Fruit fly (Drosophila melanogaster) whole organism, embryonic: ENCODE results near the gene CG11396.

Experiments used
- Adf1 ChIP-seq: fragments of 200-800 bp; sonication (Bioruptor generic); IDR thresholded peaks from 2 replicates; pipeline ENCODE4 v1.3.6; 2022; ENCODE audit warnings: missing biosample characterization, missing genetic modification characterization
- BEAF-32 ChIP-seq: fragments of 200-800 bp; sonication (Bioruptor generic); optimal IDR thresholded peaks from 3 replicates; lab custom pipeline; 2017; ENCODE audit warnings: missing biosample characterization, missing genetic modification characterization, mild to moderate bottlenecking, moderate library complexity, missing genetic modification reagents
- CG10267 ChIP-seq: fragments of 200-800 bp; sonication (Bioruptor generic); optimal IDR thresholded peaks from 2 replicates; lab custom pipeline; 2018; ENCODE audit warnings: missing biosample characterization, mild to moderate bottlenecking, missing genetic modification characterization, moderate library complexity
- CG10431 ChIP-seq: fragments of 200-800 bp; sonication (Bioruptor generic); optimal IDR thresholded peaks from 3 replicates; lab custom pipeline; 2018; ENCODE audit warnings: missing biosample characterization, mild to moderate bottlenecking, missing genetic modification characterization
- CG10959 ChIP-seq: fragments of 200-800 bp; sonication (Bioruptor generic); IDR thresholded peaks from 2 replicates; pipeline ENCODE4 v1.3.6; 2022; ENCODE audit warnings: missing biosample characterization, missing genetic modification characterization
- CG13424 ChIP-seq: fragments of 200-800 bp; sonication (Bioruptor generic); optimal IDR thresholded peaks from 2 replicates; lab custom pipeline; 2019; ENCODE audit warnings: missing biosample characterization, mild to moderate bottlenecking, missing genetic modification characterization, moderate library complexity
- CG13894 ChIP-seq: fragments of 200-800 bp; sonication (Bioruptor generic); optimal IDR thresholded peaks from 3 replicates; lab custom pipeline; 2018; ENCODE audit warnings: missing biosample characterization, mild to moderate bottlenecking, missing genetic modification characterization, moderate library complexity
- CG15514 ChIP-seq: fragments of 200-800 bp; sonication (Bioruptor generic); optimal IDR thresholded peaks from 3 replicates; lab custom pipeline; 2017; ENCODE audit warnings: missing biosample characterization, missing genetic modification characterization, mild to moderate bottlenecking, moderate library complexity, missing genetic modification reagents
- CG17802 ChIP-seq: fragments of 200-800 bp; sonication (Bioruptor generic); optimal IDR thresholded peaks from 2 replicates; lab custom pipeline; 2018; ENCODE audit warnings: missing biosample characterization, mild to moderate bottlenecking, missing genetic modification characterization, moderate library complexity
- CG32767 ChIP-seq: fragments of 200-800 bp; sonication (Bioruptor generic); IDR thresholded peaks from 2 replicates; pipeline ENCODE4 v1.3.6; 2022; ENCODE audit warnings: missing biosample characterization, missing genetic modification characterization
- CG3847 ChIP-seq: fragments of 200-800 bp; sonication (Bioruptor generic); IDR thresholded peaks from 2 replicates; pipeline ENCODE4 v1.3.6; 2022; ENCODE audit warnings: missing biosample characterization, missing genetic modification characterization
- CG6683 ChIP-seq: fragments of 200-800 bp; sonication (Bioruptor generic); optimal IDR thresholded peaks from 2 replicates; lab custom pipeline; 2017; ENCODE audit warnings: missing biosample characterization, mild to moderate bottlenecking, missing genetic modification characterization, missing genetic modification reagents
- CG8924 ChIP-seq: fragments of 200-800 bp; optimal IDR thresholded peaks from 3 replicates; lab custom pipeline; 2019; ENCODE audit warnings: missing biosample characterization, mild to moderate bottlenecking, missing genetic modification characterization, moderate library complexity
- CHES-1-like ChIP-seq: fragments of 200-800 bp; sonication (Bioruptor generic); optimal IDR thresholded peaks from 2 replicates; lab custom pipeline; 2016; ENCODE audit warnings: missing biosample characterization, missing genetic modification characterization
- CkIIα-i1 ChIP-seq: fragments of 200-800 bp; sonication (Bioruptor generic); IDR thresholded peaks from 2 replicates; pipeline ENCODE4 v1.3.6; 2022; ENCODE audit warnings: missing biosample characterization, missing genetic modification characterization
- CrebB ChIP-seq: fragments of 200-800 bp; sonication (Bioruptor generic); optimal IDR thresholded peaks from 3 replicates; lab custom pipeline; 2018; ENCODE audit warnings: missing biosample characterization, mild to moderate bottlenecking, missing genetic modification characterization
- Dll ChIP-seq: fragments of 200-800 bp; sonication (Bioruptor generic); IDR thresholded peaks from 4 replicates; pipeline ENCODE4 v1.3.6; 2022; ENCODE audit warnings: missing biosample characterization, missing genetic modification characterization; ENCODE audit not compliant: partially characterized antibody
- Elba2 ChIP-seq: fragments of 200-800 bp; sonication (Bioruptor generic); optimal IDR thresholded peaks from 3 replicates; lab custom pipeline; 2016; ENCODE audit warnings: missing biosample characterization, missing genetic modification characterization
- Ets97D ChIP-seq: fragments of 200-800 bp; sonication (Bioruptor generic); optimal IDR thresholded peaks from 3 replicates; lab custom pipeline; 2016; ENCODE audit warnings: missing biosample characterization, missing genetic modification characterization
- HmgD ChIP-seq: fragments of 200-800 bp; sonication (Bioruptor generic); optimal IDR thresholded peaks from 3 replicates; lab custom pipeline; 2016; ENCODE audit warnings: missing biosample characterization, missing genetic modification characterization
- Lpt ChIP-seq: fragments of >200 bp; optimal IDR thresholded peaks from 2 replicates; lab custom pipeline; 2018; ENCODE audit warnings: missing biosample characterization, missing genetic modification characterization
- MESR4 ChIP-seq: fragments of 200-800 bp; sonication (Bioruptor generic); optimal IDR thresholded peaks from 2 replicates; lab custom pipeline; 2018; ENCODE audit warnings: missing biosample characterization, mild to moderate bottlenecking, missing genetic modification characterization, moderate library complexity
- Nf-YB ChIP-seq: fragments of 200-800 bp; sonication (Bioruptor generic); optimal IDR thresholded peaks from 3 replicates; lab custom pipeline; 2019; ENCODE audit warnings: missing biosample characterization, mild to moderate bottlenecking, missing genetic modification characterization, moderate library complexity
- Nf-YC ChIP-seq: fragments of 200-800 bp; optimal IDR thresholded peaks from 3 replicates; lab custom pipeline; 2019; ENCODE audit warnings: missing biosample characterization, mild to moderate bottlenecking, missing genetic modification characterization, moderate library complexity
- Oaz ChIP-seq: fragments of 200-800 bp; sonication (Bioruptor generic); IDR thresholded peaks from 2 replicates; pipeline ENCODE4 v1.3.6; 2022; ENCODE audit warnings: missing biosample characterization, missing genetic modification characterization
- Oli ChIP-seq: fragments of 200-800 bp; sonication (Bioruptor generic); optimal IDR thresholded peaks from 2 replicates; lab custom pipeline; 2018; ENCODE audit warnings: missing biosample characterization, mild to moderate bottlenecking, missing genetic modification characterization, moderate library complexity
- Opbp ChIP-seq: fragments of 200-800 bp; sonication (Bioruptor generic); IDR thresholded peaks from 3 replicates; pipeline ENCODE4 v1.3.6; 2022; ENCODE audit warnings: missing biosample characterization, missing genetic modification characterization; ENCODE audit not compliant: partially characterized antibody
- Scr ChIP-seq: fragments of 200-800 bp; sonication (Bioruptor generic); IDR thresholded peaks from 2 replicates; pipeline ENCODE4 v1.3.6; 2022; ENCODE audit warnings: missing biosample characterization, missing genetic modification characterization; ENCODE audit not compliant: partially characterized antibody
- Spps ChIP-seq: fragments of 200-800 bp; sonication (Bioruptor generic); optimal IDR thresholded peaks from 2 replicates; lab custom pipeline; 2018; ENCODE audit warnings: missing biosample characterization, mild to moderate bottlenecking, missing genetic modification characterization
- Xbp1 ChIP-seq: fragments of 200-800 bp; sonication (Bioruptor generic); optimal IDR thresholded peaks from 3 replicates; lab custom pipeline; 2016; ENCODE audit warnings: missing biosample characterization, mild to moderate bottlenecking, missing genetic modification characterization
- YL-1 ChIP-seq: fragments of 200-800 bp; sonication (Bioruptor generic); optimal IDR thresholded peaks from 3 replicates; lab custom pipeline; 2017; ENCODE audit warnings: missing biosample characterization, mild to moderate bottlenecking, missing genetic modification characterization
- ac ChIP-seq: fragments of 200-800 bp; sonication (Bioruptor generic); optimal IDR thresholded peaks from 3 replicates; lab custom pipeline; 2017; ENCODE audit warnings: missing biosample characterization, mild to moderate bottlenecking, missing genetic modification characterization
- amos ChIP-seq: fragments of 200-800 bp; sonication (Bioruptor generic); IDR thresholded peaks from 2 replicates; pipeline ENCODE4 v1.3.6; 2022; ENCODE audit warnings: missing biosample characterization, missing genetic modification characterization; ENCODE audit not compliant: partially characterized antibody
- ase ChIP-seq: fragments of 200-800 bp; sonication (Bioruptor generic); IDR thresholded peaks from 3 replicates; pipeline ENCODE4 v1.3.6; 2022; ENCODE audit warnings: missing biosample characterization, missing genetic modification characterization
- ash1 ChIP-seq: fragments of 200-800 bp; sonication (Bioruptor generic); optimal IDR thresholded peaks from 2 replicates; lab custom pipeline; 2018; ENCODE audit warnings: missing biosample characterization, mild to moderate bottlenecking, missing genetic modification characterization
- chif ChIP-seq, 2 experiments: fragments of 200-800 bp; sonication (Bioruptor generic); optimal IDR thresholded peaks; 3 replicates each; lab custom pipeline; 2016; ENCODE audit warnings: missing biosample characterization in 2 of 2, missing genetic modification characterization in 2 of 2
- da ChIP-seq: fragments of 200-800 bp; sonication (Bioruptor generic); optimal IDR thresholded peaks from 2 replicates; lab custom pipeline; 2016; ENCODE audit warnings: missing biosample characterization, missing genetic modification characterization
- emc ChIP-seq: fragments of 200-800 bp; sonication (Bioruptor generic); optimal IDR thresholded peaks from 2 replicates; lab custom pipeline; 2016; ENCODE audit warnings: missing biosample characterization, missing genetic modification characterization
- hkb ChIP-seq, 2 experiments: fragments of 200-800 bp in 1 of 2; fragments of >200 bp in 1 of 2; sonication (Bioruptor generic) in 1 of 2; IDR thresholded peaks in 1 of 2; optimal IDR thresholded peaks in 1 of 2; 2 replicates each; pipeline versions ENCODE4 v1.3.6 to Lab custom; 2017 to 2022; ENCODE audit warnings: missing biosample characterization in 1 of 2, missing genetic modification characterization in 1 of 2
- hth ChIP-seq: fragments of >200 bp; optimal IDR thresholded peaks from 2 replicates; lab custom pipeline; 2017; ENCODE audit warnings: inconsistent platforms
- kah ChIP-seq: fragments of 200-800 bp; sonication (Bioruptor generic); optimal IDR thresholded peaks from 2 replicates; lab custom pipeline; 2018; ENCODE audit warnings: missing biosample characterization, mild to moderate bottlenecking, missing genetic modification characterization
- kni ChIP-seq: fragments of 200-800 bp; sonication (Bioruptor generic); optimal IDR thresholded peaks from 3 replicates; lab custom pipeline; 2017; ENCODE audit warnings: mild to moderate bottlenecking, missing biosample characterization, missing genetic modification reagents, missing genetic modification characterization
- nmo ChIP-seq: fragments of 200-800 bp; sonication (Bioruptor generic); optimal IDR thresholded peaks from 2 replicates; lab custom pipeline; 2018; ENCODE audit warnings: missing biosample characterization, mild to moderate bottlenecking, missing genetic modification characterization, moderate library complexity
- pfk ChIP-seq: fragments of 200-800 bp; sonication (Bioruptor generic); optimal IDR thresholded peaks from 2 replicates; lab custom pipeline; 2018; ENCODE audit warnings: missing biosample characterization, mild to moderate bottlenecking, missing genetic modification characterization, moderate library complexity
- salm ChIP-seq: fragments of 200-800 bp; sonication (Bioruptor generic); optimal IDR thresholded peaks from 2 replicates; lab custom pipeline; 2018; ENCODE audit warnings: missing biosample characterization, mild to moderate bottlenecking, missing genetic modification characterization
- sens ChIP-seq: fragments of 200-800 bp; sonication (Bioruptor generic); peaks from one replicate; lab custom pipeline; 2016; ENCODE audit warnings: missing biosample characterization, missing genetic modification characterization
- ssp ChIP-seq: fragments of 200-800 bp; sonication (Bioruptor generic); IDR thresholded peaks from 2 replicates; pipeline ENCODE4 v1.3.6; 2022; ENCODE audit warnings: missing biosample characterization, missing genetic modification characterization

Gene CG11396

dm6 chr3L:20771001-20771890, 16.7 kb downstream of the CG11396 start, which contains the start of the genes CG4042 and Pitslre (continued):
- TF ChIP-seq MESR4 (peak; percentile 97), hkb (optimal IDR thresholded peaks at IDR 0.05; lab: Kevin White, UChicago) (no peak), hkb (GFP tag; IDR thresholded peaks at IDR 0.05; lab: Robert Waterston, UW) (peak; percentile 16; the same call in 1 of the 2 replicates), hth (no peak), Adf1 (GFP tag; lab: Robert Waterston, UW) (peak; percentile 28; the same call in 1 of the 2 replicates), kni (GFP tag; lab: Kevin White, UChicago) (no peak), Opbp (GFP tag; lab: Robert Waterston, UW) (peak; percentile 23; the same call in 1 of the 3 replicates), CkIIα-i1 (GFP tag; lab: Robert Waterston, UW) (no peak), Dll (GFP tag; lab: Robert Waterston, UW) (peak; percentile 90), da (no peak), CG3847 (GFP tag; lab: Robert Waterston, UW) (peak; percentile 33), Xbp1 (GFP tag; lab: Kevin White, UChicago) (peak; percentile 70), CG13894 (tag; lab: Kevin White, UChicago) (no peak), salm (tag; lab: Kevin White, UChicago) (no peak), kah (GFP tag; lab: Kevin White, UChicago) (no peak), ase (GFP tag; lab: Robert Waterston, UW) (0 out of 3 replicates have a peak, but pooled peaks have one; percentile 14), amos (GFP tag; lab: Robert Waterston, UW) (peak; percentile 55), CHES-1-like (GFP tag; lab: Kevin White, UChicago) (no peak)

- no peak for TF ChIP-seq CG10431 (GFP tag; lab: Kevin White, UChicago)
- no peak for TF ChIP-seq ssp
- no peak for TF ChIP-seq sens
- no peak for TF ChIP-seq pfk (GFP tag; lab: Kevin White, UChicago)
- no peak for TF ChIP-seq Lpt (GFP tag; lab: Kevin White, UChicago)
- TF ChIP-seq CG6683 (GFP tag; lab: Kevin White, UChicago), result no peak
- no peak for TF ChIP-seq CG17802 (tag; lab: Kevin White, UChicago)
- TF ChIP-seq CG15514, result peak; percentile 31
- no peak for TF ChIP-seq Elba2 (GFP tag; lab: Kevin White, UChicago)
- no peak for TF ChIP-seq chif (GFP tag; optimal IDR thresholded peaks at IDR 0.05; lab: Kevin White, UChicago)
- TF ChIP-seq BEAF-32 (GFP tag; lab: Kevin White, UChicago), result peak; percentile 37
- no peak for TF ChIP-seq ase (GFP tag; lab: Robert Waterston, UW)
- no peak for TF ChIP-seq HmgD
- no peak for TF ChIP-seq Oaz (GFP tag; lab: Robert Waterston, UW)
- TF ChIP-seq CG32767 (GFP tag; lab: Robert Waterston, UW), result no peak
- no peak for TF ChIP-seq CrebB (tag; lab: Kevin White, UChicago)
- no peak for TF ChIP-seq emc (GFP tag; lab: Kevin White, UChicago)
- no peak for TF ChIP-seq Oli (tag; lab: Kevin White, UChicago)
- TF ChIP-seq Scr (GFP tag; lab: Robert Waterston, UW), result peak; percentile 35
- TF ChIP-seq kni (GFP tag; lab: Kevin White, UChicago), result peak; percentile 70
- peak; percentile 52 for TF ChIP-seq Nf-YB (GFP tag; lab: Kevin White, UChicago)
- TF ChIP-seq CG13424 (tag; lab: Kevin White, UChicago), result peak; percentile 5
- TF ChIP-seq CG8924 (tag; lab: Kevin White, UChicago), result peak; percentile 4
- peak; percentile 30 for TF ChIP-seq CG10267
- no peak for TF ChIP-seq ac (GFP tag; lab: Kevin White, UChicago)
- TF ChIP-seq CG10959 (GFP tag; lab: Robert Waterston, UW), result no peak
- TF ChIP-seq YL-1 (GFP tag; lab: Kevin White, UChicago), result peak; percentile 82
- peak; percentile 77 for TF ChIP-seq Nf-YC (tag; lab: Kevin White, UChicago)
- peak; percentile 68 for TF ChIP-seq Ets97D (GFP tag; lab: Kevin White, UChicago)
- TF ChIP-seq nmo (GFP tag; lab: Kevin White, UChicago), result peak; percentile 8
- TF ChIP-seq ash1 (GFP tag; lab: Kevin White, UChicago), result no peak
- no peak for TF ChIP-seq Spps (tag; lab: Kevin White, UChicago)
Observed at dm6 chr3L:20769350-20769749, 18.6 kb downstream of the CG11396 start, which contains the start of the genes CG4074 and CG4186. Gene CG4074 (minus strand): TSS chr3L:20769500. Gene CG4186 (plus strand): TSS chr3L:20769586.
